Worm (Caenorhabditis elegans): ENCODE results near the gene exc-9.

Gene exc-9

ce11 chrIV:7920126-7920525 lies 20.7 kb downstream of the exc-9 start, which contains the start of gene C49H3.16:
C49H3.16 (plus strand) TSS chrIV:7920426.
- TF ChIP-seq fkh-4 (tag; optimal IDR thresholded peaks at IDR 0.05; ENCODE audit: borderline replicate concordance) (no peak), zip-4 (GFP tag; optimal IDR thresholded peaks at IDR 0.05) (no peak), hlh-17 (GFP tag; optimal IDR thresholded peaks at IDR 0.05; ENCODE audit: borderline replicate concordance) (no peak)

- TF ChIP-seq nhr-90 (tag; optimal IDR thresholded peaks at IDR 0.05; ENCODE audit: poor library complexity) (no peak), ceh-63 (GFP tag; optimal IDR thresholded peaks at IDR 0.05) (no peak), hpl-2 (GFP tag; optimal IDR thresholded peaks at IDR 0.05) (no peak), dpl-1 (GFP tag; optimal IDR thresholded peaks at IDR 0.05) (no peak), irx-1 (tag; optimal IDR thresholded peaks at IDR 0.05) (no peak), nhr-237 (tag; optimal IDR thresholded peaks at IDR 0.05) (no peak), fkh-8 (tag; optimal IDR thresholded peaks at IDR 0.05) (no peak), nhr-11 (tag; optimal IDR thresholded peaks at IDR 0.05) (no peak)
These were observed 22.9 kb downstream of the exc-9 start for ce11 chrIV:7917881-7918280.

ce11 chrIV:7916907-7917306 lies 23.9 kb downstream of the exc-9 start:
- TF ChIP-seq mdl-1 (tag; optimal IDR thresholded peaks at IDR 0.05) (no peak), lin-15B (tag; optimal IDR thresholded peaks at IDR 0.05) (no peak), C04F5.9 (tag; optimal IDR thresholded peaks at IDR 0.05) (no peak), alr-1 (tag; optimal IDR thresholded peaks at IDR 0.05; ENCODE audit: borderline replicate concordance) (no peak), aha-1 (tag; optimal IDR thresholded peaks at IDR 0.05) (no peak), nhr-11 (tag; optimal IDR thresholded peaks at IDR 0.05) (no peak), blmp-1 (tag; optimal IDR thresholded peaks at IDR 0.05) (no peak), ces-1 (GFP tag; optimal IDR thresholded peaks at IDR 0.05) (no peak), nhr-12 (tag; optimal IDR thresholded peaks at IDR 0.05) (no peak), ceh-63 (GFP tag; optimal IDR thresholded peaks at IDR 0.05) (no peak)

DNA sequence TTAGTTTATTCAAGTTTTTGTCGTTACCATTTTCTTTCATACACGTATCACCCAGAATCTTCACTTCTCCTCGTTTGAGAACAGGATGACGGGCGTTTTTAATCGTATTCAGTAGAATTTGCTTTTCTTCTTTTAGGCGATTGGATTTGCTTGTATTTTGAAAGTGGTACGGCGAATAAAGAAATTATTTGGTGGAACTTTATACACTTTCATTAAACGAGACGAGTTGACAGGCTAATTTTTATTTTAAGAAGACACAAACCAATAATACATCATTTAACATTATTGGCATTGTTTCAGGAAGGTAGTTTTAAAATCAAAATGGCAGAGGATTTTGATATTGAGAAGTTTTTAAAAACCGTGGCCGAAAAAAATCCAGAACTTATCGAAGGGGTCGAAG lies 25.8 kb downstream of the exc-9 start, which contains the start of gene C49H3.4:
C49H3.4 (plus strand) TSS at position 301 of the 400 bp plus-strand sequence.
- TF ChIP-seq efl-1 (optimal IDR thresholded peaks at IDR 0.05) (no peak), efl-1 (GFP tag; optimal IDR thresholded peaks at IDR 0.05 in 1 of 2) (peak in 1 of 2 experiments; percentile 71), nhr-90 (tag; optimal IDR thresholded peaks at IDR 0.05; ENCODE audit: poor library complexity) (no peak)

- TF ChIP-seq ztf-4 (tag; optimal IDR thresholded peaks at IDR 0.05), result no peak
- no peak for TF ChIP-seq ets-5 (GFP tag; IDR thresholded peaks at IDR 0.05)
- TF ChIP-seq nhr-71 (tag; optimal IDR thresholded peaks at IDR 0.05), result peak; percentile 53
- peak; percentile 41 for TF ChIP-seq nhr-20 (tag; optimal IDR thresholded peaks at IDR 0.05)
- peak; percentile 21 to 51 for TF ChIP-seq lin-35 (GFP tag; optimal IDR thresholded peaks at IDR 0.05)
- no peak for TF ChIP-seq zip-4 (GFP tag; optimal IDR thresholded peaks at IDR 0.05)
- TF ChIP-seq xbp-1 (tag; optimal IDR thresholded peaks at IDR 0.05), result no peak
- TF ChIP-seq irx-1 (tag; optimal IDR thresholded peaks at IDR 0.05), result no peak
- TF ChIP-seq alr-1 (tag; optimal IDR thresholded peaks at IDR 0.05; ENCODE audit: borderline replicate concordance), result no peak
- no peak for TF ChIP-seq C04F5.9 (tag; optimal IDR thresholded peaks at IDR 0.05)
- peak; percentile 18 for TF ChIP-seq nhr-85 (tag)
- TF ChIP-seq fkh-10 (GFP tag; optimal IDR thresholded peaks at IDR 0.05), result no peak
- no peak for TF ChIP-seq pqm-1 (tag; optimal IDR thresholded peaks at IDR 0.05)
- TF ChIP-seq lin-15B (tag; optimal IDR thresholded peaks at IDR 0.05), result no peak
- no peak for TF ChIP-seq jun-1 (tag; optimal IDR thresholded peaks at IDR 0.05)
- TF ChIP-seq hlh-4 (tag; optimal IDR thresholded peaks at IDR 0.05), result no peak
- TF ChIP-seq grh-1 (GFP tag; IDR thresholded peaks at IDR 0.05), result no peak
- TF ChIP-seq lin-39 (tag; optimal IDR thresholded peaks at IDR 0.05), result no peak
- TF ChIP-seq swsn-7 (tag; optimal IDR thresholded peaks at IDR 0.05), result peak; percentile 37
- no peak for TF ChIP-seq C16A3.4 (tag; optimal IDR thresholded peaks at IDR 0.05)
- peak; percentile 18 for TF ChIP-seq blmp-1 (tag; optimal IDR thresholded peaks at IDR 0.05)
- TF ChIP-seq isw-1 (GFP tag; IDR thresholded peaks at IDR 0.05), result no peak
- TF ChIP-seq snpc-4 (tag; optimal IDR thresholded peaks at IDR 0.05), result no peak
- no peak for TF ChIP-seq mef-2 (tag; optimal IDR thresholded peaks at IDR 0.05)
- TF ChIP-seq hlh-17 (GFP tag; optimal IDR thresholded peaks at IDR 0.05; ENCODE audit: borderline replicate concordance), result no peak
- no peak for TF ChIP-seq nhr-12 (tag; optimal IDR thresholded peaks at IDR 0.05)
- peak in 1 of 3 experiments; percentile 23 for TF ChIP-seq dpl-1 (GFP tag; optimal IDR thresholded peaks at IDR 0.05)
- TF ChIP-seq aha-1 (tag; optimal IDR thresholded peaks at IDR 0.05), result no peak
- TF ChIP-seq dsc-1 (tag; optimal IDR thresholded peaks at IDR 0.05), result peak; percentile 32
- TF ChIP-seq vab-15 (tag; optimal IDR thresholded peaks at IDR 0.05), result no peak
- TF ChIP-seq lsy-2 (tag; optimal IDR thresholded peaks at IDR 0.05), result peak; percentile 10 to 66
- TF ChIP-seq sup-37 (GFP tag; optimal IDR thresholded peaks at IDR 0.05), result no peak
- no peak for TF ChIP-seq ceh-63 (GFP tag; optimal IDR thresholded peaks at IDR 0.05)
These were observed 30.6 kb downstream of the exc-9 start, which contains the start of the genes npp-27 and ntl-4 for ce11 chrIV:7910197-7910735. npp-27 (minus strand) TSS chrIV:7910247. ntl-4 (plus strand) TSS chrIV:7910575.
